Fruit fly (Drosophila melanogaster) whole organism, embryonic: ENCODE results near the gene GstT4.
A peak's percentile ranks its signal among the peaks of the same experiment; 100 is the strongest.

Experiments used
- Atf-2 ChIP-seq: fragments of 200-800 bp; sonication (Bioruptor generic); optimal IDR thresholded peaks from 2 replicates; lab custom pipeline; 2016; ENCODE audit warnings: missing biosample characterization, missing genetic modification characterization
- BtbVII ChIP-seq: fragments of 200-800 bp; sonication (Bioruptor generic); optimal IDR thresholded peaks from 3 replicates; lab custom pipeline; 2017; ENCODE audit warnings: missing biosample characterization, mild to moderate bottlenecking, missing genetic modification characterization
- Bteb2 ChIP-seq: fragments of 200-800 bp; sonication (Bioruptor generic); optimal IDR thresholded peaks from 2 replicates; lab custom pipeline; 2016; ENCODE audit warnings: missing biosample characterization, missing genetic modification characterization
- CG10543 ChIP-seq: fragments of 200-800 bp; sonication (Bioruptor generic); optimal IDR thresholded peaks from 3 replicates; lab custom pipeline; 2017; ENCODE audit warnings: missing biosample characterization, mild to moderate bottlenecking, missing genetic modification characterization, moderate library complexity
- CG10654 ChIP-seq: fragments of 200-800 bp; sonication (Bioruptor generic); optimal IDR thresholded peaks from 2 replicates; lab custom pipeline; 2016; ENCODE audit warnings: missing biosample characterization, missing genetic modification characterization
- CG11723 ChIP-seq: fragments of 200-800 bp; sonication (Bioruptor generic); optimal IDR thresholded peaks from 2 replicates; lab custom pipeline; 2017; ENCODE audit warnings: missing biosample characterization, mild to moderate bottlenecking, missing genetic modification characterization
- CG12299 ChIP-seq: fragments of 200-800 bp; sonication (Bioruptor generic); optimal IDR thresholded peaks from 2 replicates; lab custom pipeline; 2018; ENCODE audit warnings: missing biosample characterization, mild to moderate bottlenecking, missing genetic modification characterization
- CG13296 ChIP-seq: fragments of 200-800 bp; sonication (Bioruptor generic); optimal IDR thresholded peaks from 3 replicates; lab custom pipeline; 2018; ENCODE audit warnings: missing biosample characterization, mild to moderate bottlenecking, missing genetic modification characterization
- CG17359 ChIP-seq: fragments of 200-800 bp; sonication (Bioruptor generic); optimal IDR thresholded peaks from 3 replicates; lab custom pipeline; 2018; ENCODE audit warnings: missing biosample characterization, mild to moderate bottlenecking, missing genetic modification characterization, moderate library complexity
- CG3163 ChIP-seq: fragments of 200-800 bp; sonication (Bioruptor generic); optimal IDR thresholded peaks from 3 replicates; lab custom pipeline; 2016; ENCODE audit warnings: missing biosample characterization, missing genetic modification characterization
- CG34224 ChIP-seq: fragments of 200-800 bp; sonication (Bioruptor generic); IDR thresholded peaks from 3 replicates; pipeline ENCODE4 v1.3.6; 2022; ENCODE audit warnings: missing biosample characterization, missing genetic modification characterization; ENCODE audit not compliant: partially characterized antibody
- CG4282 ChIP-seq: fragments of 200-800 bp; sonication (Bioruptor generic); optimal IDR thresholded peaks from 2 replicates; lab custom pipeline; 2016; ENCODE audit warnings: missing biosample characterization, missing genetic modification characterization
- CG4424 ChIP-seq: fragments of 200-800 bp; sonication (Bioruptor generic); optimal IDR thresholded peaks from 3 replicates; lab custom pipeline; 2016; ENCODE audit warnings: missing biosample characterization, missing genetic modification characterization
- CG6683 ChIP-seq: fragments of 200-800 bp; sonication (Bioruptor generic); optimal IDR thresholded peaks from 2 replicates; lab custom pipeline; 2017; ENCODE audit warnings: missing biosample characterization, mild to moderate bottlenecking, missing genetic modification characterization, missing genetic modification reagents
- CG6854 ChIP-seq: fragments of 200-800 bp; sonication (Bioruptor generic); optimal IDR thresholded peaks from 3 replicates; lab custom pipeline; 2017; ENCODE audit warnings: missing biosample characterization, mild to moderate bottlenecking, missing genetic modification characterization
- CG7271 ChIP-seq: fragments of 200-800 bp; sonication (Bioruptor generic); optimal IDR thresholded peaks from 2 replicates; lab custom pipeline; 2018; ENCODE audit warnings: missing biosample characterization, mild to moderate bottlenecking, missing genetic modification characterization, moderate library complexity
- CG8281 ChIP-seq: fragments of 200-800 bp; sonication (Bioruptor generic); optimal IDR thresholded peaks from 2 replicates; lab custom pipeline; 2018; ENCODE audit warnings: missing biosample characterization, mild to moderate bottlenecking, missing genetic modification characterization, moderate library complexity
- CG9215 ChIP-seq: fragments of 200-800 bp; sonication (Bioruptor generic); IDR thresholded peaks from 2 replicates; pipeline ENCODE4 v1.3.6; 2022; ENCODE audit warnings: missing biosample characterization, missing genetic modification characterization
- CG9876 ChIP-seq: fragments of 200-800 bp; sonication (Bioruptor generic); optimal IDR thresholded peaks from 2 replicates; lab custom pipeline; 2016; ENCODE audit warnings: missing biosample characterization, missing genetic modification characterization
- CHES-1-like ChIP-seq: fragments of 200-800 bp; sonication (Bioruptor generic); optimal IDR thresholded peaks from 2 replicates; lab custom pipeline; 2016; ENCODE audit warnings: missing biosample characterization, missing genetic modification characterization
- D ChIP-seq, 2 experiments: fragments of 200-800 bp in 1 of 2; fragments of >200 bp in 1 of 2; sonication (Bioruptor generic) in 1 of 2; optimal IDR thresholded peaks; 2 replicates in 1 of 2; 3 replicates in 1 of 2; lab custom pipeline; 2017; ENCODE audit warnings: mild to moderate bottlenecking in 1 of 2, missing biosample characterization in 1 of 2, missing genetic modification characterization in 1 of 2, missing genetic modification reagents in 1 of 2
- D19A ChIP-seq: fragments of 200-800 bp; optimal IDR thresholded peaks from 3 replicates; lab custom pipeline; 2019; ENCODE audit warnings: missing biosample characterization, mild to moderate bottlenecking, missing genetic modification characterization, moderate library complexity
- Dip2 ChIP-seq: fragments of 200-800 bp; sonication (Bioruptor generic); IDR thresholded peaks from 2 replicates; pipeline ENCODE4 v1.3.6; 2022; ENCODE audit warnings: missing biosample characterization, missing genetic modification characterization
- Fer2 ChIP-seq: fragments of 200-800 bp; sonication (Bioruptor generic); optimal IDR thresholded peaks from 2 replicates; lab custom pipeline; 2018; ENCODE audit warnings: missing biosample characterization, mild to moderate bottlenecking, missing genetic modification characterization, moderate library complexity
- Fer3 ChIP-seq: fragments of 200-800 bp; sonication (Bioruptor generic); optimal IDR thresholded peaks from 2 replicates; lab custom pipeline; 2018; ENCODE audit warnings: missing biosample characterization, mild to moderate bottlenecking, missing genetic modification characterization, moderate library complexity
- Gug ChIP-seq: fragments of 200-800 bp; sonication (Bioruptor generic); IDR thresholded peaks from 4 replicates; pipeline ENCODE4 v1.3.6; 2022; ENCODE audit warnings: missing biosample characterization, missing genetic modification characterization
- H15 ChIP-seq: fragments of 200-800 bp; sonication (Bioruptor generic); IDR thresholded peaks from 3 replicates; pipeline ENCODE4 v1.3.6; 2022; ENCODE audit warnings: missing biosample characterization, missing genetic modification characterization
- MTF-1 ChIP-seq: fragments of 200-800 bp; sonication (Bioruptor generic); optimal IDR thresholded peaks from 2 replicates; lab custom pipeline; 2018; ENCODE audit warnings: missing biosample characterization, mild to moderate bottlenecking, missing genetic modification characterization, borderline replicate concordance
- NC2α ChIP-seq: fragments of 200-800 bp; sonication (Bioruptor generic); optimal IDR thresholded peaks from 2 replicates; lab custom pipeline; 2016; ENCODE audit warnings: missing biosample characterization, missing genetic modification characterization
- Ravus ChIP-seq: fragments of 200-800 bp; sonication (Bioruptor generic); IDR thresholded peaks from 2 replicates; pipeline ENCODE4 v1.3.6; 2022; ENCODE audit warnings: missing biosample characterization, missing genetic modification characterization
- Stat92E ChIP-seq, 3 experiments: fragments of >200 bp in 2 of 3; fragments of 200-800 bp in 1 of 3; sonication (Bioruptor generic) in 1 of 3; optimal IDR thresholded peaks; 2 replicates each; lab custom pipeline; 2017 to 2019; ENCODE audit warnings: missing biosample characterization in 3 of 3, missing genetic modification characterization in 3 of 3, mild to moderate bottlenecking in 1 of 3, moderate library complexity in 1 of 3
- bab2 ChIP-seq: fragments of 200-800 bp; sonication (Bioruptor generic); optimal IDR thresholded peaks from 2 replicates; lab custom pipeline; 2016; ENCODE audit warnings: missing biosample characterization, missing genetic modification characterization
- bbx ChIP-seq: fragments of 200-800 bp; sonication (Bioruptor generic); IDR thresholded peaks from 2 replicates; pipeline ENCODE4 v1.3.6; 2022; ENCODE audit warnings: missing biosample characterization, missing genetic modification characterization; ENCODE audit not compliant: partially characterized antibody
- bcd ChIP-seq: fragments of 200-800 bp; sonication (Bioruptor generic); optimal IDR thresholded peaks from 2 replicates; lab custom pipeline; 2017; ENCODE audit warnings: missing biosample characterization, mild to moderate bottlenecking, missing genetic modification characterization
- bigmax ChIP-seq: fragments of 200-800 bp; sonication (Bioruptor generic); optimal IDR thresholded peaks from 2 replicates; lab custom pipeline; 2018; ENCODE audit warnings: missing biosample characterization, mild to moderate bottlenecking, missing genetic modification characterization
- chif ChIP-seq, 2 experiments: fragments of 200-800 bp; sonication (Bioruptor generic); optimal IDR thresholded peaks; 3 replicates each; lab custom pipeline; 2016; ENCODE audit warnings: missing biosample characterization in 2 of 2, missing genetic modification characterization in 2 of 2
- esg ChIP-seq: fragments of 200-800 bp; sonication (Bioruptor generic); conservative IDR thresholded peaks from 2 replicates; pipeline ENCODE4 v1.3.6; 2022; ENCODE audit warnings: missing biosample characterization, missing genetic modification characterization
- ewg ChIP-seq: fragments of 200-800 bp; sonication (Bioruptor generic); optimal IDR thresholded peaks from 3 replicates; lab custom pipeline; 2017; ENCODE audit warnings: mild to moderate bottlenecking, missing biosample characterization, missing genetic modification reagents, missing genetic modification characterization
- grau ChIP-seq: fragments of 200-800 bp; optimal IDR thresholded peaks from 3 replicates; lab custom pipeline; 2019; ENCODE audit warnings: missing biosample characterization, mild to moderate bottlenecking, missing genetic modification characterization, moderate library complexity
- insv ChIP-seq, 2 experiments: fragments of 200-800 bp; sonication (Bioruptor generic); optimal IDR thresholded peaks; 3 replicates each; lab custom pipeline; 2016 to 2018; ENCODE audit warnings: missing biosample characterization in 2 of 2, missing genetic modification characterization in 2 of 2
- oc ChIP-seq: fragments of 200-800 bp; sonication (Bioruptor generic); optimal IDR thresholded peaks from 2 replicates; lab custom pipeline; 2018; ENCODE audit warnings: missing biosample characterization, mild to moderate bottlenecking, missing genetic modification characterization, moderate library complexity
- otp ChIP-seq: fragments of 200-800 bp; sonication (Bioruptor generic); IDR thresholded peaks from 3 replicates; pipeline ENCODE4, ENCODE4 v1.3.6; 2022; ENCODE audit warnings: missing biosample characterization, missing genetic modification characterization
- scrt ChIP-seq: fragments of 200-800 bp; sonication (Bioruptor generic); optimal IDR thresholded peaks from 2 replicates; lab custom pipeline; 2018; ENCODE audit warnings: missing biosample characterization, mild to moderate bottlenecking, missing genetic modification characterization, moderate library complexity
- sug ChIP-seq: fragments of 200-800 bp; optimal IDR thresholded peaks from 2 replicates; lab custom pipeline; 2019; ENCODE audit warnings: missing biosample characterization, mild to moderate bottlenecking, missing genetic modification characterization, moderate library complexity
- tin ChIP-seq: fragments of 200-800 bp; sonication (Bioruptor generic); optimal IDR thresholded peaks from 3 replicates; lab custom pipeline; 2016; ENCODE audit warnings: missing biosample characterization, missing genetic modification characterization
- tup ChIP-seq: fragments of 200-800 bp; sonication (Bioruptor generic); optimal IDR thresholded peaks from 2 replicates; lab custom pipeline; 2016; ENCODE audit warnings: missing biosample characterization, mild to moderate bottlenecking, missing genetic modification characterization, moderate library complexity
- yki ChIP-seq: fragments of >200 bp; optimal IDR thresholded peaks from 3 replicates; lab custom pipeline; 2018
- zen2 ChIP-seq: fragments of 200-800 bp; sonication (Bioruptor generic); IDR thresholded peaks from 3 replicates; pipeline ENCODE4 v1.3.6; 2022; ENCODE audit warnings: missing biosample characterization, missing genetic modification characterization; ENCODE audit not compliant: partially characterized antibody
- zf30C ChIP-seq: fragments of 200-800 bp; sonication (Bioruptor generic); optimal IDR thresholded peaks from 3 replicates; lab custom pipeline; 2018; ENCODE audit warnings: missing biosample characterization, mild to moderate bottlenecking, missing genetic modification characterization
- zfh2 ChIP-seq: fragments of 200-800 bp; sonication (Bioruptor generic); optimal IDR thresholded peaks from 2 replicates; lab custom pipeline; 2016; ENCODE audit warnings: missing biosample characterization, missing genetic modification characterization

The GstT4 gene

dm6 chrX:13383770-13384169, 20.8 kb upstream of the GstT4 start (continued):
- TF ChIP-seq CG7271 (tag; lab: Kevin White, UChicago) (no peak), Atf-2 (GFP tag; lab: Kevin White, UChicago) (peak; percentile 32), CHES-1-like (GFP tag; lab: Kevin White, UChicago) (peak; percentile 56), D (optimal IDR thresholded peaks at IDR 0.05; lab: Kevin White, UChicago) (no peak), D (GFP tag; optimal IDR thresholded peaks at IDR 0.05; lab: Kevin White, UChicago) (no peak), CG34224 (GFP tag; lab: Robert Waterston, UW) (peak; percentile 23; the same call in 1 of the 3 replicates), Dip2 (no peak), zen2 (GFP tag; lab: Robert Waterston, UW) (no peak), CG13296 (peak; percentile 29), CG9215 (GFP tag; lab: Robert Waterston, UW) (no peak), CG8281 (tag; lab: Kevin White, UChicago) (no peak), CG4424 (peak; percentile 49), CG3163 (peak; percentile 46), CG12299 (tag; lab: Kevin White, UChicago) (no peak), bbx (GFP tag; lab: Robert Waterston, UW) (peak; percentile 56), insv (GFP tag; optimal IDR thresholded peaks at IDR 0.05; lab: Kevin White, UChicago) (no peak), CG11723 (GFP tag; lab: Kevin White, UChicago) (no peak), zfh2 (peak; percentile 70), Fer2 (no peak), sug (peak; percentile 51), CG10543 (GFP tag; lab: Kevin White, UChicago) (peak; percentile 44), oc (tag; lab: Kevin White, UChicago) (no peak), Gug (GFP tag; lab: Robert Waterston, UW) (peak; percentile 76; the same call in 3 of the 4 replicates), Ravus (GFP tag; lab: Robert Waterston, UW) (no peak), esg (GFP tag; lab: Robert Waterston, UW) (no peak), Bteb2 (GFP tag; lab: Kevin White, UChicago) (peak; percentile 29), scrt (GFP tag; lab: Kevin White, UChicago) (no peak), CG9876 (GFP tag; lab: Kevin White, UChicago) (peak; percentile 48), bab2 (GFP tag; lab: Kevin White, UChicago) (peak; percentile 58), CG17359 (tag; lab: Kevin White, UChicago) (no peak), NC2α (GFP tag; lab: Kevin White, UChicago) (no peak), zf30C (GFP tag; lab: Kevin White, UChicago) (no peak), CG6683 (GFP tag; lab: Kevin White, UChicago) (no peak), tup (GFP tag; lab: Kevin White, UChicago) (no peak), chif (GFP tag; optimal IDR thresholded peaks at IDR 0.05; lab: Kevin White, UChicago) (peak; percentile 19 to 23), tin (GFP tag; lab: Kevin White, UChicago) (peak; percentile 46), Stat92E (GFP tag; optimal IDR thresholded peaks at IDR 0.05; lab: Kevin White, UChicago) (no peak), CG6854 (no peak), bcd (GFP tag; lab: Kevin White, UChicago) (peak; percentile 0), grau (tag; lab: Kevin White, UChicago) (peak; percentile 40), Fer3 (peak; percentile 32), BtbVII (GFP tag; lab: Kevin White, UChicago) (peak; percentile 20), bigmax (no peak), CG10654 (GFP tag; lab: Kevin White, UChicago) (peak; percentile 27), H15 (GFP tag; lab: Robert Waterston, UW) (no peak), ewg (GFP tag; lab: Kevin White, UChicago) (peak; percentile 12), MTF-1 (peak; percentile 44), otp (GFP tag; lab: Robert Waterston, UW) (peak; percentile 64; the same call in 1 of the 3 replicates), CG4282 (GFP tag; lab: Kevin White, UChicago) (no peak), D19A (tag; lab: Kevin White, UChicago) (peak; percentile 12), yki (lab: Kevin White, UChicago) (no peak)
